Fruit fly (Drosophila melanogaster) whole organism, embryonic: ENCODE data around the gene Nab2.

ENCODE experiments used
- CG14441 ChIP-seq: fragments of 200-800 bp; sonication (Bioruptor generic); IDR thresholded peaks from 2 replicates; pipeline ENCODE4 v1.3.6; 2022; ENCODE audit warnings: missing biosample characterization, missing genetic modification characterization
- CG16815 ChIP-seq: fragments of 200-800 bp; sonication (Bioruptor generic); optimal IDR thresholded peaks from 3 replicates; lab custom pipeline; 2017; ENCODE audit warnings: missing biosample characterization, mild to moderate bottlenecking, missing genetic modification characterization
- CG32532 ChIP-seq: fragments of 200-800 bp; sonication (Bioruptor generic); IDR thresholded peaks from 2 replicates; pipeline ENCODE4 v1.3.6; 2022; ENCODE audit warnings: missing biosample characterization, missing genetic modification characterization
- CG6683 ChIP-seq: fragments of 200-800 bp; sonication (Bioruptor generic); optimal IDR thresholded peaks from 2 replicates; lab custom pipeline; 2017; ENCODE audit warnings: missing biosample characterization, mild to moderate bottlenecking, missing genetic modification characterization, missing genetic modification reagents
- CG6791 ChIP-seq: fragments of 200-800 bp; sonication (Bioruptor generic); IDR thresholded peaks from 3 replicates; pipeline ENCODE4 v1.3.6; 2022; ENCODE audit warnings: missing biosample characterization, missing genetic modification characterization; ENCODE audit not compliant: partially characterized antibody
- Drgx ChIP-seq: fragments of 200-800 bp; sonication (Bioruptor generic); IDR thresholded peaks from 2 replicates; pipeline ENCODE4 v1.3.6; 2022; ENCODE audit warnings: missing biosample characterization, missing genetic modification characterization
- E2f2 ChIP-seq: fragments of 200-800 bp; sonication (Bioruptor generic); IDR thresholded peaks from 2 replicates; pipeline ENCODE4 v1.3.6; 2022; ENCODE audit warnings: missing biosample characterization, missing genetic modification characterization
- Ets65A ChIP-seq: fragments of 200-800 bp; sonication (Bioruptor generic); peaks from one replicate; lab custom pipeline; 2016; ENCODE audit warnings: missing biosample characterization, missing genetic modification characterization
- HLH3B ChIP-seq: fragments of 200-800 bp; sonication (Bioruptor generic); IDR thresholded peaks from 2 replicates; pipeline ENCODE4 v1.3.6; 2022; ENCODE audit warnings: missing biosample characterization, missing genetic modification characterization
- Med ChIP-seq: fragments of 200-800 bp; sonication (Bioruptor generic); peaks from one replicate; lab custom pipeline; 2016; ENCODE audit warnings: missing biosample characterization, missing genetic modification characterization, mild to moderate bottlenecking, inconsistent platforms, moderate library complexity
- Meics ChIP-seq: fragments of 200-800 bp; sonication (Bioruptor generic); optimal IDR thresholded peaks from 2 replicates; lab custom pipeline; 2017; ENCODE audit warnings: missing biosample characterization, mild to moderate bottlenecking, missing genetic modification characterization
- Pdp1 ChIP-seq, 2 experiments: fragments of 200-800 bp; sonication (Bioruptor generic); optimal IDR thresholded peaks; 3 replicates each; lab custom pipeline; 2016; ENCODE audit warnings: missing biosample characterization in 2 of 2, missing genetic modification characterization in 2 of 2, mild to moderate bottlenecking in 1 of 2, moderate library complexity in 1 of 2
- Ptx1 ChIP-seq: fragments of 200-800 bp; sonication (Bioruptor generic); IDR thresholded peaks from 2 replicates; pipeline ENCODE4 v1.3.6; 2022; ENCODE audit warnings: missing biosample characterization, missing genetic modification characterization
- Rfx ChIP-seq: fragments of 200-800 bp; sonication (Bioruptor generic); IDR thresholded peaks from 2 replicates; pipeline ENCODE4 v1.3.6; 2022; ENCODE audit warnings: missing biosample characterization, missing genetic modification characterization
- Scr ChIP-seq: fragments of 200-800 bp; sonication (Bioruptor generic); IDR thresholded peaks from 2 replicates; pipeline ENCODE4 v1.3.6; 2022; ENCODE audit warnings: missing biosample characterization, missing genetic modification characterization; ENCODE audit not compliant: partially characterized antibody
- bsh ChIP-seq, 2 experiments: fragments of 200-800 bp; sonication (Bioruptor generic); optimal IDR thresholded peaks; 2 replicates each; lab custom pipeline; 2017 to 2018; ENCODE audit warnings: mild to moderate bottlenecking in 2 of 2, missing biosample characterization in 2 of 2, missing genetic modification characterization in 2 of 2, moderate library complexity in 1 of 2
- chinmo ChIP-seq: fragments of 200-800 bp; sonication (Bioruptor generic); IDR thresholded peaks from 4 replicates; pipeline ENCODE4 v1.3.6; 2022; ENCODE audit warnings: missing biosample characterization, missing genetic modification characterization; ENCODE audit not compliant: partially characterized antibody
- corto ChIP-seq: fragments of 200-800 bp; sonication (Bioruptor generic); optimal IDR thresholded peaks from 2 replicates; lab custom pipeline; 2016; ENCODE audit warnings: missing biosample characterization, mild to moderate bottlenecking, missing genetic modification characterization, moderate library complexity
- dan ChIP-seq: fragments of 200-800 bp; sonication (Bioruptor generic); IDR thresholded peaks from 2 replicates; pipeline ENCODE4 v1.3.6; 2022; ENCODE audit warnings: missing biosample characterization, missing genetic modification characterization
- gem ChIP-seq: fragments of 200-800 bp; sonication (Bioruptor generic); optimal IDR thresholded peaks from 2 replicates; lab custom pipeline; 2019; ENCODE audit warnings: missing biosample characterization, mild to moderate bottlenecking, missing genetic modification characterization, moderate library complexity
- grau ChIP-seq: fragments of 200-800 bp; optimal IDR thresholded peaks from 3 replicates; lab custom pipeline; 2019; ENCODE audit warnings: missing biosample characterization, mild to moderate bottlenecking, missing genetic modification characterization, moderate library complexity
- lbe ChIP-seq: fragments of 200-800 bp; sonication (Bioruptor generic); optimal IDR thresholded peaks from 2 replicates; lab custom pipeline; 2016; ENCODE audit warnings: missing biosample characterization, mild to moderate bottlenecking, missing genetic modification characterization
- lmd ChIP-seq: fragments of 200-800 bp; sonication (Bioruptor generic); IDR thresholded peaks from 2 replicates; pipeline ENCODE4 v1.3.6; 2022; ENCODE audit warnings: missing biosample characterization, missing genetic modification characterization
- nom ChIP-seq: fragments of 200-800 bp; sonication (Bioruptor generic); optimal IDR thresholded peaks from 2 replicates; lab custom pipeline; 2017; ENCODE audit warnings: missing biosample characterization, missing genetic modification characterization, mild to moderate bottlenecking, moderate library complexity, missing genetic modification reagents
- ranshi ChIP-seq: fragments of 200-800 bp; sonication (Bioruptor generic); IDR thresholded peaks from 2 replicates; pipeline ENCODE4 v1.3.6; 2022; ENCODE audit warnings: missing biosample characterization, missing genetic modification characterization
- sima ChIP-seq: fragments of 200-800 bp; sonication (Bioruptor generic); optimal IDR thresholded peaks from 2 replicates; lab custom pipeline; 2016; ENCODE audit warnings: missing biosample characterization, missing genetic modification characterization
- slp2 ChIP-seq: fragments of 200-800 bp; sonication (Bioruptor generic); optimal IDR thresholded peaks from 2 replicates; lab custom pipeline; 2016; ENCODE audit warnings: missing biosample characterization, missing genetic modification characterization
- sob ChIP-seq: fragments of 200-800 bp; sonication (Bioruptor generic); IDR thresholded peaks from 2 replicates; pipeline ENCODE4 v1.3.6; 2022; ENCODE audit warnings: missing biosample characterization, missing genetic modification characterization
- vfl ChIP-seq: fragments of 200-800 bp; sonication (Bioruptor generic); optimal IDR thresholded peaks from 2 replicates; lab custom pipeline; 2016; ENCODE audit warnings: missing biosample characterization, missing genetic modification characterization

The Nab2 gene

DNA sequence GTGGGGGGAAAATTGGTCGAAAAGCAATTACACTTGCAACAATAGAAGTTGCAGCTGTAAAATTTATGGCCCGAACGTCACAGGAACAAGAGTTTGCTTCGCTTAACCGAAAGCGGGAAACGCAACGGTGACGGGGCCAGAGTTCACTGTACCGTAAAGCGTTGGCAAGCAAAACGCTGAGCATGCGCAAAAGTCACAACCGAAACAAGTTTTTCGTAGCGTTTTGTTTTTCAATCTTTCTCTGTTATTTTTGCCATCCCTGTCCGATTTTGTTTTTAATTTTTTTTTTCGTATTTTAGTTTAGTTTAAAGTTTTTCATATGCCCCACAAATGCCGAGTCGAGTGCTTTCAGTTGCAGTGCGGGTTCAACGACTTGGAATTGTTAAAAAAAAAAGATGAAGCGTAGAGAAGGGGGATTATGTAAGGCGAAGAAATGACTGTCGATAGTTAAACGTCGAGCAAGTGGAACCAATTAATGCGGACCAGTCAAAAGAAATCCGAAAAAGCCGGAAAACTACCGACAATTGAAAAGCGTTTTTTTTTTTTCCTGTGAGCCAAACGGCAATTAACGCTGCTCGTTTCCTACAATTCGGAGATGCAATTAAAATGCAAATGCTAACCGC, 50.5 kb downstream of the Nab2 start:
- TF ChIP-seq HLH3B (0 out of 2 replicates have a peak, but pooled peaks have one; percentile 14), Rfx (GFP tag; lab: Robert Waterston, UW) (peak; percentile 38; the same call in 1 of the 2 replicates), grau (tag; lab: Kevin White, UChicago) (peak; percentile 72), Meics (GFP tag; lab: Kevin White, UChicago) (no peak), lmd (0 out of 2 replicates have a peak, but pooled peaks have one; percentile 6), CG6791 (GFP tag; lab: Robert Waterston, UW) (no peak), E2f2 (GFP tag; lab: Robert Waterston, UW) (no peak), Pdp1 (GFP tag; optimal IDR thresholded peaks at IDR 0.05; lab: Kevin White, UChicago) (peak in 1 of 2 experiments; percentile 55), slp2 (no peak), sob (GFP tag; lab: Robert Waterston, UW) (0 out of 2 replicates have a peak, but pooled peaks have one; percentile 24), chinmo (GFP tag; lab: Robert Waterston, UW) (0 out of 4 replicates have a peak, but pooled peaks have one; percentile 55), sima (GFP tag; lab: Kevin White, UChicago) (no peak), CG14441 (GFP tag; lab: Robert Waterston, UW) (0 out of 2 replicates have a peak, but pooled peaks have one; percentile 22), CG6683 (GFP tag; lab: Kevin White, UChicago) (no peak), gem (no peak), CG16815 (GFP tag; lab: Kevin White, UChicago) (no peak), Ptx1 (GFP tag; lab: Robert Waterston, UW) (0 out of 2 replicates have a peak, but pooled peaks have one; percentile 12), CG32532 (GFP tag; lab: Robert Waterston, UW) (peak; percentile 20; the same call in 1 of the 2 replicates)

DNA sequence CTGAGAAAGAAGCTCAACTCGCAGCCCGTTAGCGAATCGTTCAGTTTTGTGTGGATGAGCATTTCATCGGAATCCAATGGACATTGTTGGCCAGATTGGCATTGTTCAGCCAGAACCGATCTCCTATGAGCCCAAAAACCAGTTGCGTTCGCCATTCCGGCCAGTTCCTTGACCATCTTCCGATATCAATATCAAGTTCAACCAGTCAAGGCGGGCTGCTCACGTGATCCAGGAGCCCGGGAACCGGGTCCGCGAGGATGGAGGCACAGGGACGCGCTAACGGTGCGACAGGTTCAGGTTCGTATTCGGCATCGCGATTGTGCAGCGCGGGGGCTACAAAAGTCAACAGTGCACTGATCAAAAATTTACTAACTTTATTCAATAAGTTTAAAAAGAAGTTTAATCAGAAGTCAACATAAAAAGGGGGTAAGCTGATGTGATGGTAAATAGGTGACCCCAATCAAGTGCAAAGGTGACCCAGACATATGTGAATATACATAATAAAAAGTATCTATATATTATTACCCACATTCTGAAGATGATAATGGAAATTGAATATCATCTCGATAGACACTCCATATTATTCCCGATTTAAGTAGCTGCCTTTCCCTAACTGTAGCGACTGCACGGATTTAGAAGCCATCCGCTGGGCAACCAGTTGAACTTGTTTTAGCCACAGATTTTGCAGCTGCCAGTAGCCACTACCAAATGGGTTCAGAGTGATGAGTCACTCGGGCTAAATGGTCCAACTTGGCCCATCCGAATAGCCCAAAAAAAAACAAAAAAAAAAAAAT, 51.2 kb downstream of the Nab2 start:
- TF ChIP-seq corto (peak; percentile 80), vfl (GFP tag; lab: Kevin White, UChicago) (no peak), bsh (GFP tag; optimal IDR thresholded peaks at IDR 0.05; lab: Kevin White, UChicago) (peak in 1 of 2 experiments; percentile 86), ranshi (GFP tag; lab: Robert Waterston, UW) (no peak), Ets65A (GFP tag; lab: Kevin White, UChicago) (peak; percentile 86), lbe (GFP tag; lab: Kevin White, UChicago) (peak; percentile 83), Scr (no peak), Med (peak; percentile 33), dan (no peak), Drgx (peak; percentile 75), nom (GFP tag; lab: Kevin White, UChicago) (peak; percentile 86), gem (no peak)
